Fruit fly (Drosophila melanogaster) whole organism, adult: ENCODE data around the gene CG18301.

Source experiments
- CG11617 ChIP-seq: fragments of 200-800 bp; sonication (Bioruptor generic); optimal IDR thresholded peaks from 2 replicates; lab custom pipeline; 2017; ENCODE audit warnings: mild to moderate bottlenecking, missing biosample characterization, missing genetic modification reagents, missing genetic modification characterization
- CG12768 ChIP-seq: fragments of 200-800 bp; sonication (Bioruptor generic); optimal IDR thresholded peaks from 2 replicates; lab custom pipeline; 2017; ENCODE audit warnings: missing biosample characterization, missing genetic modification characterization, mild to moderate bottlenecking, moderate library complexity, missing genetic modification reagents
- CG14711 ChIP-seq: fragments of 200-800 bp; sonication (Bioruptor generic); optimal IDR thresholded peaks from 2 replicates; lab custom pipeline; 2018; ENCODE audit warnings: missing biosample characterization, mild to moderate bottlenecking, missing genetic modification characterization, moderate library complexity
- CG1620 ChIP-seq: fragments of 200-800 bp; sonication (Bioruptor generic); optimal IDR thresholded peaks from 2 replicates; lab custom pipeline; 2016; ENCODE audit warnings: missing biosample characterization, missing genetic modification characterization
- CG33017 ChIP-seq: fragments of 200-800 bp; sonication (Bioruptor generic); optimal IDR thresholded peaks from 2 replicates; lab custom pipeline; 2018; ENCODE audit warnings: missing biosample characterization, mild to moderate bottlenecking, missing genetic modification characterization, moderate library complexity
- CG5204 ChIP-seq: fragments of 200-800 bp; sonication (Bioruptor generic); optimal IDR thresholded peaks from 2 replicates; lab custom pipeline; 2016; ENCODE audit warnings: missing biosample characterization, missing genetic modification characterization
- CG7045 ChIP-seq: fragments of 200-800 bp; sonication (Bioruptor generic); optimal IDR thresholded peaks from 2 replicates; lab custom pipeline; 2017; ENCODE audit warnings: missing biosample characterization, mild to moderate bottlenecking, missing genetic modification characterization
- CG7101 ChIP-seq: fragments of 200-800 bp; sonication (Bioruptor generic); optimal IDR thresholded peaks from 2 replicates; lab custom pipeline; 2018; ENCODE audit warnings: missing biosample characterization, mild to moderate bottlenecking, missing genetic modification characterization, moderate library complexity
- Clk ChIP-seq: fragments of 200-800 bp; sonication (Bioruptor generic); optimal IDR thresholded peaks from 2 replicates; lab custom pipeline; 2017; ENCODE audit warnings: missing biosample characterization, missing genetic modification characterization
- Hr96 ChIP-seq: fragments of 200-800 bp; sonication (Bioruptor generic); optimal IDR thresholded peaks from 2 replicates; lab custom pipeline; 2016; ENCODE audit warnings: missing biosample characterization, missing genetic modification characterization
- Mnt ChIP-seq: fragments of 200-800 bp; sonication (Bioruptor generic); optimal IDR thresholded peaks from 2 replicates; lab custom pipeline; 2016; ENCODE audit warnings: missing biosample characterization, mild to moderate bottlenecking, missing genetic modification characterization
- bab1 ChIP-seq: fragments of 200-800 bp; sonication (Bioruptor generic); optimal IDR thresholded peaks from 3 replicates; lab custom pipeline; 2019; ENCODE audit warnings: missing biosample characterization, mild to moderate bottlenecking, missing genetic modification characterization, moderate library complexity
- cic ChIP-seq: fragments of 200-800 bp; sonication (Bioruptor generic); optimal IDR thresholded peaks from 2 replicates; lab custom pipeline; 2017; ENCODE audit warnings: missing biosample characterization, mild to moderate bottlenecking, missing genetic modification characterization, moderate library complexity
- cnc ChIP-seq, 2 experiments: fragments of >200 bp; optimal IDR thresholded peaks; 2 replicates each; lab custom pipeline; 2017
- ovo ChIP-seq: fragments of 200-800 bp; sonication (Bioruptor generic); optimal IDR thresholded peaks from 2 replicates; lab custom pipeline; 2016; ENCODE audit warnings: missing biosample characterization, missing genetic modification characterization
- pad ChIP-seq: fragments of 200-800 bp; sonication (Bioruptor generic); optimal IDR thresholded peaks from 3 replicates; lab custom pipeline; 2017; ENCODE audit warnings: missing biosample characterization, missing genetic modification characterization, mild to moderate bottlenecking, moderate library complexity, missing genetic modification reagents
- tj ChIP-seq: fragments of 200-800 bp; sonication (Bioruptor generic); optimal IDR thresholded peaks from 3 replicates; lab custom pipeline; 2017; ENCODE audit warnings: missing biosample characterization, mild to moderate bottlenecking, missing genetic modification characterization, moderate library complexity
- toe ChIP-seq: fragments of 200-800 bp; sonication (Bioruptor generic); optimal IDR thresholded peaks from 2 replicates; lab custom pipeline; 2016; ENCODE audit warnings: missing biosample characterization, missing genetic modification characterization

CG18301 gene

DNA sequence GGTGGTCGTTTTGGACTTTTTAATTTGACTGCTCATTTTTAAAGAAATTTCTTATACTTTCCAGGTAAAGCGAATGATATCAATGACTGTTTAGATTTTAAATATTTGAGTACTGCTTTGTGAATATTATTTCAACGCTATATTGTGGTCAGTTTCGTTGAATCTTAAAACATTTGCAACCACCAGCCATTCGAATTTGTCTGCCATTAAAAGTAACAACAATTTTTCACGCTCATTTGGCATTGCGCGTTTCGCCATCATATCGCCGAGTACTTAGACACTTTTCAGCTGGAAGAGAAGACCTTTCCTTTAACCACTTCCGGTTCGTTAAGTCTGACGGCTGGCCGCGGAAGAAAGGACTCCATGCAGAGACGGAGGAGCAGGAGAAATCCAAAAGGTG lies 50.0 kb downstream of the CG18301 start, which contains the start of gene CG34161:
Gene CG34161, minus strand, starts transcription at position 101 of the 400 bp plus-strand sequence.
- TF ChIP-seq CG5204 (no peak), pad (GFP tag; lab: Kevin White, UChicago) (no peak), CG11617 (GFP tag; lab: Kevin White, UChicago) (no peak), cic (no peak), CG33017 (tag; lab: Kevin White, UChicago) (no peak), cnc (optimal IDR thresholded peaks at IDR 0.05; lab: Kevin White, UChicago) (no peak), CG7101 (tag; lab: Kevin White, UChicago) (no peak), CG1620 (no peak), ovo (GFP tag; lab: Kevin White, UChicago) (no peak), CG7045 (GFP tag; lab: Kevin White, UChicago) (no peak), bab1 (GFP tag; lab: Kevin White, UChicago) (no peak), Mnt (no peak), CG12768 (GFP tag; lab: Kevin White, UChicago) (no peak), toe (GFP tag; lab: Kevin White, UChicago) (no peak), tj (no peak), Hr96 (GFP tag; lab: Kevin White, UChicago) (no peak), Clk (no peak), CG14711 (tag; lab: Kevin White, UChicago) (no peak)
